Worm (Caenorhabditis elegans) whole organism, L4/young adult: ENCODE data around the gene T20D4.12.

ENCODE experiments used
- W03F9.2 ChIP-seq: fragments of 150-350 bp; optimal IDR thresholded peaks from 2 replicates; lab custom pipeline; 2014; ENCODE audit warnings: missing biosample characterization, missing genetic modification characterization
- dao-5 ChIP-seq: sonication (generic microtip); optimal IDR thresholded peaks from 2 replicates; lab custom pipeline; 2016; ENCODE audit warnings: missing genotype, missing genetic modification characterization, moderate library complexity, missing compliant biosample characterization
- him-1 ChIP-seq: sonication (generic microtip); optimal IDR thresholded peaks from 2 replicates; lab custom pipeline; 2016; ENCODE audit warnings: missing genotype, missing genetic modification reagents, missing genetic modification characterization, missing compliant biosample characterization

The T20D4.12 gene

ce11 chrV:3431535-3431990 is 34.7 kb downstream of the T20D4.12 start, which contains the start of the genes T20D4.19 and srj-9:
TSS of gene T20D4.19 (minus strand) at chrV:3431635.
TSS of gene srj-9 (plus strand) at chrV:3431940.
- no peak for TF ChIP-seq W03F9.2 (tag; lab: Kevin White, UChicago)
- no peak for TF ChIP-seq dao-5 (tag; lab: Kevin White, UChicago)
- no peak for TF ChIP-seq him-1 (tag; lab: Kevin White, UChicago)

- TF ChIP-seq dao-5 (tag; lab: Kevin White, UChicago) (no peak), him-1 (tag; lab: Kevin White, UChicago) (no peak), W03F9.2 (tag; lab: Kevin White, UChicago) (no peak)
Measured at ce11 chrV:3442609-3443008, 45.7 kb downstream of the T20D4.12 start.

ce11 chrV:3444777-3445089 is 47.9 kb downstream of the T20D4.12 start, which contains the start of gene cfz-2:
TSS of gene cfz-2 (minus strand) at chrV:3444877.
- TF ChIP-seq W03F9.2 (tag; lab: Kevin White, UChicago) (no peak), him-1 (tag; lab: Kevin White, UChicago) (no peak), dao-5 (tag; lab: Kevin White, UChicago) (no peak)

ce11 chrV:3445090-3445832 is 48.4 kb downstream of the T20D4.12 start:
- TF ChIP-seq him-1 (tag; lab: Kevin White, UChicago): no peak
- TF ChIP-seq W03F9.2 (tag; lab: Kevin White, UChicago): no peak
- no peak for TF ChIP-seq dao-5 (tag; lab: Kevin White, UChicago)
